Worm (Caenorhabditis elegans) whole organism, L1 larva: ENCODE measurements around the gene C04E6.12.
A peak's percentile ranks its signal among the peaks of the same experiment; 100 is the strongest.

Experiments
- C04F5.9 ChIP-seq: sonication (generic microtip); optimal IDR thresholded peaks from 2 replicates; lab custom pipeline; 2016; ENCODE audit warnings: missing genetic modification characterization, missing compliant biosample characterization
- C16A3.4 ChIP-seq: fragments of 150-350 bp; optimal IDR thresholded peaks from 2 replicates; lab custom pipeline; 2014; ENCODE audit warnings: missing biosample characterization, missing genetic modification characterization
- F16B12.6 ChIP-seq: fragments of 150-350 bp; optimal IDR thresholded peaks from 2 replicates; lab custom pipeline; 2014; ENCODE audit warnings: missing biosample characterization, missing genetic modification characterization
- alr-1 ChIP-seq: fragments of 200-800 bp; sonication (Bioruptor generic); optimal IDR thresholded peaks from 2 replicates; lab custom pipeline; 2018; ENCODE audit warnings: borderline replicate concordance, mild to moderate bottlenecking, missing genetic modification characterization, missing compliant biosample characterization
- aly-2 ChIP-seq: fragments of 150-350 bp; optimal IDR thresholded peaks from 2 replicates; lab custom pipeline; 2014; ENCODE audit warnings: missing biosample characterization, missing genetic modification characterization
- blmp-1 ChIP-seq: fragments of 150-350 bp; optimal IDR thresholded peaks from 2 replicates; lab custom pipeline; 2014; ENCODE audit warnings: missing biosample characterization, missing genetic modification characterization
- ceh-8 ChIP-seq: fragments of 200-800 bp; sonication (Bioruptor generic); optimal IDR thresholded peaks from 2 replicates; lab custom pipeline; 2018; ENCODE audit warnings: mild to moderate bottlenecking, missing genetic modification characterization, moderate library complexity, missing compliant biosample characterization
- ceh-82 ChIP-seq, 3 experiments: fragments of 150-350 bp in 1 of 3; sonication (generic microtip) in 2 of 3; optimal IDR thresholded peaks; 2 replicates each; lab custom pipeline; 2014 to 2017; ENCODE audit warnings: missing biosample characterization in 3 of 3, missing genetic modification characterization in 3 of 3
- ceh-90 ChIP-seq: sonication (generic microtip); optimal IDR thresholded peaks from 2 replicates; lab custom pipeline; 2016; ENCODE audit warnings: missing genetic modification characterization, missing compliant biosample characterization
- ces-1 ChIP-seq: fragments of 150-350 bp; optimal IDR thresholded peaks from 2 replicates; lab custom pipeline; 2014; ENCODE audit warnings: missing biosample characterization, missing genetic modification reagents, missing genetic modification characterization
- efl-1 ChIP-seq, 4 experiments: fragments of 150-350 bp; optimal IDR thresholded peaks in 3 of 4; peaks in 1 of 4; 1 replicate in 1 of 4; 2 replicates in 3 of 4; lab custom pipeline; 2014; ENCODE audit warnings: missing biosample characterization in 2 of 4, missing genetic modification characterization in 2 of 4, missing genetic modification reagents in 2 of 4
- egl-13 ChIP-seq: sonication (generic microtip); optimal IDR thresholded peaks from 2 replicates; lab custom pipeline; 2016; ENCODE audit warnings: missing genotype, missing genetic modification reagents, missing genetic modification characterization, missing compliant biosample characterization
- egl-27 ChIP-seq, 2 experiments: fragments of 150-350 bp in 1 of 2; sonication (generic microtip); optimal IDR thresholded peaks; 3 replicates each; lab custom pipeline; 2017 to 2018; ENCODE audit warnings: missing biosample characterization in 2 of 2, missing genetic modification characterization in 2 of 2, missing genetic modification reagents in 2 of 2
- elt-2 ChIP-seq: sonication (generic microtip); optimal IDR thresholded peaks from 2 replicates; lab custom pipeline; 2016; ENCODE audit warnings: missing genetic modification characterization, mild to moderate bottlenecking, inconsistent platforms, missing compliant biosample characterization, missing genetic modification reagents
- elt-3 ChIP-seq, 6 experiments: fragments of 150-350 bp in 1 of 6; sonication (generic microtip); optimal IDR thresholded peaks; 2 replicates each; lab custom pipeline; 2017 to 2018; ENCODE audit warnings: missing biosample characterization in 6 of 6, missing genetic modification characterization in 6 of 6, inconsistent platforms in 1 of 6
- fkh-10 ChIP-seq: sonication (generic microtip); optimal IDR thresholded peaks from 2 replicates; lab custom pipeline; 2017; ENCODE audit warnings: missing biosample characterization, missing genetic modification reagents, missing genetic modification characterization
- fkh-4 ChIP-seq: sonication (generic microtip); optimal IDR thresholded peaks from 2 replicates; lab custom pipeline; 2016; ENCODE audit warnings: missing compliant biosample characterization, missing genetic modification characterization, borderline replicate concordance
- fos-1 ChIP-seq: fragments of 150-350 bp; optimal IDR thresholded peaks from 2 replicates; lab custom pipeline; 2014; ENCODE audit warnings: missing biosample characterization, missing genetic modification characterization
- grh-1 ChIP-seq: fragments of 200-800 bp; sonication (Bioruptor generic); IDR thresholded peaks from 2 replicates; pipeline ENCODE4 v1.3.6; 2022; ENCODE audit warnings: missing genetic modification reagents, missing genetic modification characterization, missing compliant biosample characterization
- hlh-4 ChIP-seq: sonication (generic microtip); optimal IDR thresholded peaks from 2 replicates; lab custom pipeline; 2016; ENCODE audit warnings: mild to moderate bottlenecking, missing genetic modification characterization, missing compliant biosample characterization
- irx-1 ChIP-seq: sonication (generic microtip); optimal IDR thresholded peaks from 2 replicates; lab custom pipeline; 2016; ENCODE audit warnings: missing genetic modification characterization, missing compliant biosample characterization
- isw-1 ChIP-seq: fragments of 200-800 bp; sonication (Bioruptor generic); IDR thresholded peaks from 2 replicates; pipeline ENCODE4 v1.3.6; 2022; ENCODE audit warnings: missing genetic modification characterization, missing compliant biosample characterization
- jun-1 ChIP-seq: fragments of 150-350 bp; optimal IDR thresholded peaks from 2 replicates; lab custom pipeline; 2014; ENCODE audit warnings: missing biosample characterization, missing genetic modification reagents, missing genetic modification characterization
- lin-13 ChIP-seq: fragments of 150-350 bp; optimal IDR thresholded peaks from 2 replicates; lab custom pipeline; 2014; ENCODE audit warnings: missing biosample characterization, missing genetic modification reagents, missing genetic modification characterization
- lin-14 ChIP-seq: fragments of 200-800 bp; sonication (Bioruptor generic); optimal IDR thresholded peaks from 2 replicates; lab custom pipeline; 2018; ENCODE audit warnings: mild to moderate bottlenecking, missing genetic modification characterization, moderate library complexity, missing compliant biosample characterization
- lin-15B ChIP-seq: fragments of 150-350 bp; sonication (generic microtip); optimal IDR thresholded peaks from 3 replicates; lab custom pipeline; 2014; ENCODE audit warnings: missing biosample characterization, missing genetic modification characterization
- lin-39 ChIP-seq: fragments of 150-350 bp; optimal IDR thresholded peaks from 2 replicates; lab custom pipeline; 2014; ENCODE audit warnings: missing biosample characterization, missing genetic modification reagents, missing genetic modification characterization
- lsy-2 ChIP-seq, 2 experiments: fragments of 150-350 bp; optimal IDR thresholded peaks; 2 replicates each; lab custom pipeline; 2014; ENCODE audit warnings: missing biosample characterization in 2 of 2, missing genetic modification characterization in 2 of 2
- mab-9 ChIP-seq: fragments of 200-800 bp; sonication (Bioruptor generic); IDR thresholded peaks from 2 replicates; pipeline ENCODE4 v1.3.6; 2022; ENCODE audit warnings: missing genetic modification reagents, missing genetic modification characterization, missing compliant biosample characterization
- mdl-1 ChIP-seq, 2 experiments: fragments of 150-350 bp; optimal IDR thresholded peaks; 2 replicates each; lab custom pipeline; 2014 to 2017; ENCODE audit warnings: missing biosample characterization in 2 of 2, missing genetic modification characterization in 2 of 2, inconsistent platforms in 1 of 2
- nhr-11 ChIP-seq: fragments of 150-350 bp; optimal IDR thresholded peaks from 2 replicates; lab custom pipeline; 2014; ENCODE audit warnings: missing biosample characterization, missing genetic modification characterization
- nhr-12 ChIP-seq: sonication (generic microtip); optimal IDR thresholded peaks from 2 replicates; lab custom pipeline; 2017; ENCODE audit warnings: missing biosample characterization, missing genetic modification characterization
- nhr-28 ChIP-seq: fragments of 150-350 bp; optimal IDR thresholded peaks from 2 replicates; lab custom pipeline; 2014; ENCODE audit warnings: missing biosample characterization, missing genetic modification characterization
- nhr-47 ChIP-seq: sonication (generic microtip); optimal IDR thresholded peaks from 2 replicates; lab custom pipeline; 2016; ENCODE audit warnings: mild to moderate bottlenecking, missing genetic modification characterization, moderate library complexity, missing compliant biosample characterization
- nhr-71 ChIP-seq: sonication (generic microtip); optimal IDR thresholded peaks from 2 replicates; lab custom pipeline; 2016; ENCODE audit warnings: mild to moderate bottlenecking, missing genetic modification characterization, moderate library complexity, missing compliant biosample characterization
- nhr-76 ChIP-seq: sonication (generic microtip); optimal IDR thresholded peaks from 2 replicates; lab custom pipeline; 2017; ENCODE audit warnings: missing biosample characterization, missing genetic modification characterization
- nhr-77 ChIP-seq: fragments of 150-350 bp; optimal IDR thresholded peaks from 2 replicates; lab custom pipeline; 2014; ENCODE audit warnings: missing biosample characterization, missing genetic modification characterization
- nhr-84 ChIP-seq: sonication (generic microtip); optimal IDR thresholded peaks from 2 replicates; lab custom pipeline; 2017; ENCODE audit warnings: missing biosample characterization, missing genetic modification characterization
- nhr-85 ChIP-seq: sonication (generic microtip); peaks from one replicate; lab custom pipeline; 2016; ENCODE audit warnings: missing genetic modification characterization, inconsistent platforms, missing compliant biosample characterization
- nhr-90 ChIP-seq: sonication (generic microtip); optimal IDR thresholded peaks from 2 replicates; lab custom pipeline; 2016; ENCODE audit warnings: mild to moderate bottlenecking, missing genetic modification characterization, missing compliant biosample characterization; ENCODE audit not compliant: poor library complexity
- pag-3 ChIP-seq: sonication (generic microtip); optimal IDR thresholded peaks from 2 replicates; lab custom pipeline; 2017; ENCODE audit warnings: missing genetic modification characterization, mild to moderate bottlenecking, missing compliant biosample characterization, antibody characterized with exemption, borderline replicate concordance; ENCODE audit not compliant: insufficient read depth
- pax-3 ChIP-seq: fragments of 200-800 bp; sonication (Bioruptor generic); optimal IDR thresholded peaks from 2 replicates; lab custom pipeline; 2018; ENCODE audit warnings: mild to moderate bottlenecking, missing genetic modification characterization, moderate library complexity, missing compliant biosample characterization
- pqm-1 ChIP-seq: sonication (generic microtip); optimal IDR thresholded peaks from 3 replicates; lab custom pipeline; 2017; ENCODE audit warnings: missing biosample characterization, missing genetic modification characterization
- rnt-1 ChIP-seq: sonication (generic microtip); optimal IDR thresholded peaks from 2 replicates; lab custom pipeline; 2016; ENCODE audit warnings: mild to moderate bottlenecking, missing genetic modification characterization, moderate library complexity, missing compliant biosample characterization
- skn-1 ChIP-seq: fragments of 150-350 bp; optimal IDR thresholded peaks from 2 replicates; lab custom pipeline; 2014; ENCODE audit warnings: missing biosample characterization, missing genetic modification characterization
- snu-23 ChIP-seq: sonication (generic microtip); optimal IDR thresholded peaks from 2 replicates; lab custom pipeline; 2016; ENCODE audit warnings: missing genetic modification characterization, missing compliant biosample characterization
- sptf-1 ChIP-seq: fragments of 150-350 bp; optimal IDR thresholded peaks from 2 replicates; lab custom pipeline; 2014; ENCODE audit warnings: missing biosample characterization, missing genetic modification characterization
- unc-130 ChIP-seq: fragments of 150-350 bp; optimal IDR thresholded peaks from 2 replicates; lab custom pipeline; 2017; ENCODE audit warnings: missing biosample characterization, missing genetic modification characterization, inconsistent platforms
- vab-15 ChIP-seq: sonication (generic microtip); optimal IDR thresholded peaks from 2 replicates; lab custom pipeline; 2017; ENCODE audit warnings: missing genotype, mild to moderate bottlenecking, missing genetic modification characterization, missing compliant biosample characterization
- xbp-1 ChIP-seq: sonication (generic microtip); optimal IDR thresholded peaks from 2 replicates; lab custom pipeline; 2016; ENCODE audit warnings: missing genetic modification characterization, missing compliant biosample characterization
- zag-1 ChIP-seq: fragments of 150-350 bp; optimal IDR thresholded peaks from 2 replicates; lab custom pipeline; 2014; ENCODE audit warnings: missing biosample characterization, missing genetic modification characterization
- ztf-11 ChIP-seq, 2 experiments: sonication (generic microtip); optimal IDR thresholded peaks; 2 replicates each; lab custom pipeline; 2016 to 2017; ENCODE audit warnings: missing genetic modification characterization in 2 of 2, missing biosample characterization in 1 of 2, missing compliant biosample characterization in 1 of 2

Gene C04E6.12

ce11 chrV:5939503-5940072 is 19.8 kb upstream of the C04E6.12 start, which contains the start of gene syf-3 (continued):
- TF ChIP-seq efl-1 (optimal IDR thresholded peaks at IDR 0.05; lab: Kevin White, UChicago) (peak; percentile 99 to 100), efl-1 (GFP tag; optimal IDR thresholded peaks at IDR 0.05 in 1 of 2; lab: Kevin White, UChicago) (peak; percentile 100), nhr-84 (tag; lab: Kevin White, UChicago) (no peak), fkh-10 (GFP tag; lab: Kevin White, UChicago) (no peak), lin-14 (GFP tag; lab: Kevin White, UChicago) (no peak), pqm-1 (tag; lab: Kevin White, UChicago) (no peak), mdl-1 (tag; optimal IDR thresholded peaks at IDR 0.05; lab: Kevin White, UChicago) (peak in 1 of 2 experiments; percentile 44), lin-15B (tag; lab: Kevin White, UChicago) (no peak), C04F5.9 (tag; lab: Kevin White, UChicago) (peak; percentile 3), nhr-76 (tag; lab: Kevin White, UChicago) (no peak), elt-3 (tag; optimal IDR thresholded peaks at IDR 0.05; lab: Kevin White, UChicago) (no peak), nhr-28 (tag; lab: Kevin White, UChicago) (no peak), unc-130 (tag; lab: Kevin White, UChicago) (no peak), elt-2 (tag; lab: Kevin White, UChicago) (no peak), F16B12.6 (tag; lab: Kevin White, UChicago) (peak; percentile 30), sptf-1 (tag; lab: Kevin White, UChicago) (no peak), rnt-1 (tag; lab: Kevin White, UChicago) (peak; percentile 87), egl-13 (tag; lab: Kevin White, UChicago) (no peak), pax-3 (tag; lab: Kevin White, UChicago) (no peak), isw-1 (GFP tag; lab: Robert Waterston, UW) (peak; percentile 42), nhr-77 (tag; lab: Kevin White, UChicago) (no peak), nhr-90 (tag; lab: Kevin White, UChicago) (peak; percentile 59), blmp-1 (no peak), nhr-71 (tag; lab: Kevin White, UChicago) (peak; percentile 76), fkh-4 (tag; lab: Kevin White, UChicago) (peak; percentile 3), C16A3.4 (peak; percentile 18), snu-23 (GFP tag; lab: Kevin White, UChicago) (peak; percentile 73), hlh-4 (tag; lab: Kevin White, UChicago) (no peak), aly-2 (tag; lab: Kevin White, UChicago) (peak; percentile 69), lin-39 (tag; lab: Kevin White, UChicago) (peak; percentile 62), lsy-2 (tag; optimal IDR thresholded peaks at IDR 0.05; lab: Kevin White, UChicago) (peak; percentile 72 to 78), ztf-11 (tag; optimal IDR thresholded peaks at IDR 0.05; lab: Kevin White, UChicago) (no peak), xbp-1 (tag; lab: Kevin White, UChicago) (peak; percentile 77), lin-13 (GFP tag; lab: Kevin White, UChicago) (no peak), grh-1 (GFP tag; lab: Robert Waterston, UW) (peak; percentile 68), ces-1 (GFP tag; lab: Kevin White, UChicago) (no peak), nhr-47 (tag; lab: Kevin White, UChicago) (peak; percentile 84), egl-27 (tag; optimal IDR thresholded peaks at IDR 0.05; lab: Kevin White, UChicago) (no peak), nhr-85 (tag; lab: Kevin White, UChicago) (peak; percentile 79), vab-15 (peak; percentile 25), pag-3 (tag; lab: Kevin White, UChicago) (no peak), zag-1 (tag; lab: Kevin White, UChicago) (no peak), fos-1 (tag; lab: Kevin White, UChicago) (peak; percentile 36), jun-1 (tag; lab: Kevin White, UChicago) (peak; percentile 35), nhr-12 (tag; lab: Kevin White, UChicago) (no peak), mab-9 (GFP tag; lab: Robert Waterston, UW) (0 out of 2 replicates have a peak, but pooled peaks have one; percentile 34), skn-1 (peak; percentile 68), nhr-11 (tag; lab: Kevin White, UChicago) (no peak), ceh-82 (tag; optimal IDR thresholded peaks at IDR 0.05; lab: Kevin White, UChicago) (peak; percentile 57 to 73 (median 59)), alr-1 (tag; lab: Kevin White, UChicago) (no peak), ceh-8 (GFP tag; lab: Kevin White, UChicago) (no peak), irx-1 (tag; lab: Kevin White, UChicago) (peak; percentile 68), ceh-90 (peak; percentile 30)
